Worm (Caenorhabditis elegans) whole organism, L4/young adult: ENCODE results near the gene ddi-1.

ENCODE experiments used
- W03F9.2 ChIP-seq: fragments of 150-350 bp; optimal IDR thresholded peaks from 2 replicates; lab custom pipeline; 2014; ENCODE audit warnings: missing biosample characterization, missing genetic modification characterization
- dao-5 ChIP-seq: sonication (generic microtip); optimal IDR thresholded peaks from 2 replicates; lab custom pipeline; 2016; ENCODE audit warnings: missing genotype, missing genetic modification characterization, moderate library complexity, missing compliant biosample characterization
- him-1 ChIP-seq: sonication (generic microtip); optimal IDR thresholded peaks from 2 replicates; lab custom pipeline; 2016; ENCODE audit warnings: missing genotype, missing genetic modification reagents, missing genetic modification characterization, missing compliant biosample characterization

- TF ChIP-seq W03F9.2 (tag; lab: Kevin White, UChicago) (no peak), him-1 (tag; lab: Kevin White, UChicago) (no peak), dao-5 (tag; lab: Kevin White, UChicago) (no peak)
Measured at ce11 chrIV:6526522-6526921, 3.9 kb downstream of the ddi-1 start.
